Fruit fly (Drosophila melanogaster) whole organism, wandering third instar larva: ENCODE measurements around the gene dia.

ENCODE experiments used
- CrebA ChIP-seq: fragments of 200-800 bp; sonication (Bioruptor generic); optimal IDR thresholded peaks from 2 replicates; lab custom pipeline; 2016; ENCODE audit warnings: missing biosample characterization, mild to moderate bottlenecking, missing genetic modification characterization, borderline replicate concordance
- Dif ChIP-seq: fragments of 200-275, 200-300 bp; sonication (Bioruptor generic); optimal IDR thresholded peaks from 2 replicates; lab custom pipeline; 2018; ENCODE audit warnings: missing biosample characterization, missing genetic modification characterization; ENCODE audit not compliant: partially characterized antibody
- Myc ChIP-seq: fragments of >200 bp; optimal IDR thresholded peaks from 2 replicates; lab custom pipeline; 2017
- pan ChIP-seq: fragments of >200 bp; optimal IDR thresholded peaks from 2 replicates; lab custom pipeline; 2017
- psq ChIP-seq: fragments of 200-800 bp; sonication (Bioruptor generic); optimal IDR thresholded peaks from 3 replicates; lab custom pipeline; 2017; ENCODE audit warnings: missing biosample characterization, mild to moderate bottlenecking, missing genetic modification characterization, moderate library complexity
- rgr ChIP-seq: fragments of 200-800 bp; sonication (Bioruptor generic); optimal IDR thresholded peaks from 3 replicates; lab custom pipeline; 2016; ENCODE audit warnings: missing biosample characterization, mild to moderate bottlenecking, missing genetic modification characterization
- sv ChIP-seq: fragments of 200-800 bp; sonication (Bioruptor generic); optimal IDR thresholded peaks from 3 replicates; lab custom pipeline; 2016; ENCODE audit warnings: missing biosample characterization, missing genetic modification characterization
- usp ChIP-seq: fragments of >200 bp; optimal IDR thresholded peaks from 2 replicates; lab custom pipeline; 2017; ENCODE audit warnings: missing biosample characterization, missing genetic modification characterization

DNA sequence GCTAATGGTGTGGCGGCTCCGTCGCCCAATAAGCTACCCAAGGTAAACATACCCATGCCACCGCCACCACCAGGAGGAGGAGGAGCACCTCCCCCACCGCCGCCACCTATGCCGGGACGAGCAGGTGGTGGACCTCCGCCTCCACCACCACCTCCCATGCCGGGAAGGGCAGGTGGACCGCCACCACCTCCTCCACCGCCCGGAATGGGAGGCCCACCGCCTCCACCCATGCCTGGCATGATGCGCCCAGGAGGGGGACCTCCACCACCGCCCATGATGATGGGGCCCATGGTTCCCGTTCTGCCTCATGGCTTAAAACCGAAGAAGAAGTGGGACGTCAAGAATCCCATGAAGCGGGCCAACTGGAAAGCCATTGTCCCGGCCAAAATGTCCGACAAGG lies 6.7 kb downstream of the dia start:
- TF ChIP-seq Dif (no peak), usp (GFP tag; lab: Kevin White, UChicago) (no peak), Myc (lab: Kevin White, UChicago) (no peak), CrebA (GFP tag; lab: Kevin White, UChicago) (no peak), pan (lab: Kevin White, UChicago) (no peak), psq (GFP tag; lab: Kevin White, UChicago) (no peak), rgr (GFP tag; lab: Kevin White, UChicago) (no peak), sv (GFP tag; lab: Kevin White, UChicago) (no peak)
